Worm (Caenorhabditis elegans) whole organism, young adult: ENCODE data around the gene F38A1.8.
A peak's percentile ranks its signal among the peaks of the same experiment; 100 is the strongest.

Source experiments
- B0019.2 ChIP-seq: fragments of 200-800 bp; sonication (Bioruptor generic); conservative IDR thresholded peaks from 2 replicates; pipeline ENCODE4 v1.3.6; 2022; ENCODE audit warnings: missing genetic modification reagents, missing genetic modification characterization, missing compliant biosample characterization
- B0035.1 ChIP-seq: sonication (generic microtip); optimal IDR thresholded peaks from 2 replicates; lab custom pipeline; 2016; ENCODE audit warnings: missing genetic modification characterization, mild to moderate bottlenecking, missing compliant biosample characterization, missing genotype, missing genetic modification reagents
- B0261.1 ChIP-seq: sonication (generic microtip); optimal IDR thresholded peaks from 2 replicates; lab custom pipeline; 2016; ENCODE audit warnings: mild to moderate bottlenecking, missing genetic modification characterization, moderate library complexity, missing compliant biosample characterization
- C17E4.6 ChIP-seq: fragments of 200-800 bp; sonication (Bioruptor generic); IDR thresholded peaks from 2 replicates; pipeline ENCODE4 v1.3.6; 2022; ENCODE audit warnings: missing genetic modification reagents, missing genetic modification characterization, missing compliant biosample characterization
- F10E7.11 ChIP-seq: sonication (generic microtip); optimal IDR thresholded peaks from 2 replicates; lab custom pipeline; 2017; ENCODE audit warnings: mild to moderate bottlenecking, missing genetic modification characterization, moderate library complexity, missing compliant biosample characterization
- F57A8.1 ChIP-seq: fragments of 200-800 bp; sonication (Bioruptor generic); optimal IDR thresholded peaks from 2 replicates; lab custom pipeline; 2018; ENCODE audit warnings: mild to moderate bottlenecking, missing genetic modification characterization, moderate library complexity, missing compliant biosample characterization
- K11D2.4 ChIP-seq: fragments of 200-800 bp; sonication (Bioruptor generic); IDR thresholded peaks from 2 replicates; pipeline ENCODE4 v1.3.6; 2022; ENCODE audit warnings: missing genetic modification reagents, missing genetic modification characterization, missing compliant biosample characterization
- K12H6.12 ChIP-seq: fragments of 200-800 bp; sonication (Bioruptor generic); optimal IDR thresholded peaks from 2 replicates; lab custom pipeline; 2018; ENCODE audit warnings: mild to moderate bottlenecking, missing genetic modification characterization, missing compliant biosample characterization
- Y79H2A.3 ChIP-seq: fragments of 200-800 bp; sonication (Bioruptor generic); conservative IDR thresholded peaks from 2 replicates; pipeline ENCODE4 v1.3.6; 2022; ENCODE audit warnings: missing genetic modification reagents, missing genetic modification characterization, missing compliant biosample characterization
- Y95B8A.8 ChIP-seq: fragments of 200-800 bp; sonication (Bioruptor generic); IDR thresholded peaks from 2 replicates; pipeline ENCODE4 v1.3.6; 2022; ENCODE audit warnings: missing genetic modification reagents, missing genetic modification characterization, missing compliant biosample characterization
- ZK185.1 ChIP-seq: sonication (generic microtip); optimal IDR thresholded peaks from 2 replicates; lab custom pipeline; 2016; ENCODE audit warnings: mild to moderate bottlenecking, missing genetic modification characterization, missing compliant biosample characterization; ENCODE audit not compliant: poor library complexity, severe bottlenecking
- ama-1 ChIP-seq, 3 experiments: fragments of 150-350 bp in 1 of 3; sonication (generic microtip) in 2 of 3; optimal IDR thresholded peaks; 2 replicates each; lab custom pipeline; 2014 to 2018; ENCODE audit warnings: missing biosample characterization in 2 of 3, missing genetic modification characterization in 2 of 3, missing genetic modification reagents in 2 of 3
- aptf-2 ChIP-seq: fragments of 200-800 bp; sonication (Bioruptor generic); conservative IDR thresholded peaks from 2 replicates; pipeline ENCODE4 v1.3.6; 2022; ENCODE audit warnings: missing genetic modification reagents, missing genetic modification characterization, missing compliant biosample characterization
- attf-5 ChIP-seq: fragments of 200-800 bp; sonication (Bioruptor generic); optimal IDR thresholded peaks from 2 replicates; lab custom pipeline; 2018; ENCODE audit warnings: mild to moderate bottlenecking, missing genetic modification characterization, missing compliant biosample characterization
- ccch-3 ChIP-seq: fragments of 200-800 bp; sonication (Bioruptor generic); optimal IDR thresholded peaks from 2 replicates; lab custom pipeline; 2018; ENCODE audit warnings: mild to moderate bottlenecking, missing genetic modification characterization, missing compliant biosample characterization
- ceh-100 ChIP-seq: fragments of 200-800 bp; sonication (Bioruptor generic); IDR thresholded peaks from 2 replicates; pipeline ENCODE4 v1.3.6; 2022; ENCODE audit warnings: missing genetic modification reagents, missing genetic modification characterization, missing compliant biosample characterization
- ceh-27 ChIP-seq: fragments of 200-800 bp; sonication (Bioruptor generic); optimal IDR thresholded peaks from 2 replicates; lab custom pipeline; 2018; ENCODE audit warnings: mild to moderate bottlenecking, missing genetic modification characterization, moderate library complexity, missing compliant biosample characterization
- ceh-79 ChIP-seq: sonication (generic microtip); optimal IDR thresholded peaks from 2 replicates; lab custom pipeline; 2017; ENCODE audit warnings: mild to moderate bottlenecking, missing genetic modification characterization, missing compliant biosample characterization
- ceh-91 ChIP-seq: fragments of 200-800 bp; sonication (Bioruptor generic); IDR thresholded peaks from 2 replicates; pipeline ENCODE4 v1.3.6; 2022; ENCODE audit warnings: missing genetic modification reagents, missing genetic modification characterization, missing compliant biosample characterization
- dpff-1 ChIP-seq: sonication (generic microtip); optimal IDR thresholded peaks from 2 replicates; lab custom pipeline; 2017; ENCODE audit warnings: mild to moderate bottlenecking, missing genetic modification characterization, missing compliant biosample characterization
- dpl-1 ChIP-seq: fragments of 150-350 bp; optimal IDR thresholded peaks from 2 replicates; lab custom pipeline; 2014; ENCODE audit warnings: missing biosample characterization, missing genetic modification reagents, missing genetic modification characterization
- egl-44 ChIP-seq: fragments of 200-800 bp; sonication (Bioruptor generic); IDR thresholded peaks from 2 replicates; pipeline ENCODE4 v1.3.6; 2022; ENCODE audit warnings: missing genetic modification reagents, missing genetic modification characterization, missing compliant biosample characterization
- egrh-3 ChIP-seq: fragments of 200-800 bp; sonication (Bioruptor generic); IDR thresholded peaks from 2 replicates; pipeline ENCODE4 v1.3.6; 2022; ENCODE audit warnings: missing genetic modification reagents, missing genetic modification characterization, missing compliant biosample characterization
- ets-4 ChIP-seq: fragments of 200-800 bp; sonication (Bioruptor generic); optimal IDR thresholded peaks from 2 replicates; lab custom pipeline; 2018; ENCODE audit warnings: mild to moderate bottlenecking, missing genetic modification characterization, missing compliant biosample characterization
- fkh-3 ChIP-seq: sonication (generic microtip); optimal IDR thresholded peaks from 2 replicates; lab custom pipeline; 2016; ENCODE audit warnings: mild to moderate bottlenecking, missing genetic modification characterization, missing compliant biosample characterization
- gei-17 ChIP-seq: fragments of 200-800 bp; sonication (Bioruptor generic); optimal IDR thresholded peaks from 2 replicates; lab custom pipeline; 2018; ENCODE audit warnings: mild to moderate bottlenecking, missing genetic modification characterization, missing compliant biosample characterization
- him-1 ChIP-seq: sonication (generic microtip); optimal IDR thresholded peaks from 2 replicates; lab custom pipeline; 2016; ENCODE audit warnings: missing genotype, missing genetic modification reagents, missing genetic modification characterization, missing compliant biosample characterization
- hlh-12 ChIP-seq: sonication (generic microtip); optimal IDR thresholded peaks from 2 replicates; lab custom pipeline; 2016; ENCODE audit warnings: missing genetic modification characterization, missing compliant biosample characterization
- hmg-1.2 ChIP-seq: fragments of 200-800 bp; sonication (Bioruptor generic); IDR thresholded peaks from 2 replicates; pipeline ENCODE4 v1.3.6; 2022; ENCODE audit warnings: missing genetic modification reagents, missing genetic modification characterization, missing compliant biosample characterization
- let-526 ChIP-seq: fragments of 200-800 bp; sonication (Bioruptor generic); IDR thresholded peaks from 2 replicates; pipeline ENCODE4 v1.3.6; 2022; ENCODE audit warnings: missing genetic modification reagents, missing genetic modification characterization, missing compliant biosample characterization
- lin-26 ChIP-seq: fragments of 200-800 bp; sonication (Bioruptor generic); IDR thresholded peaks from 2 replicates; pipeline ENCODE4 v1.3.6; 2022; ENCODE audit warnings: missing genetic modification reagents, missing genetic modification characterization, missing compliant biosample characterization
- lin-35 ChIP-seq, 3 experiments: fragments of 150-350 bp in 2 of 3; sonication (generic microtip) in 1 of 3; optimal IDR thresholded peaks; 2 replicates each; lab custom pipeline; 2014 to 2018; ENCODE audit warnings: missing biosample characterization in 3 of 3, missing genetic modification characterization in 3 of 3, missing genetic modification reagents in 3 of 3
- lir-1 ChIP-seq: fragments of 200-800 bp; sonication (Bioruptor generic); conservative IDR thresholded peaks from 2 replicates; pipeline ENCODE4 v1.3.6; 2022; ENCODE audit warnings: missing genetic modification reagents, missing genetic modification characterization, missing compliant biosample characterization
- madf-10 ChIP-seq: sonication (generic microtip); optimal IDR thresholded peaks from 2 replicates; lab custom pipeline; 2016; ENCODE audit warnings: mild to moderate bottlenecking, missing genetic modification characterization, missing compliant biosample characterization
- madf-8 ChIP-seq: fragments of 200-800 bp; sonication (Bioruptor generic); conservative IDR thresholded peaks from 2 replicates; pipeline ENCODE4 v1.3.6; 2022; ENCODE audit warnings: missing genetic modification reagents, missing genetic modification characterization, missing compliant biosample characterization
- mes-4 ChIP-seq: sonication (generic microtip); optimal IDR thresholded peaks from 2 replicates; lab custom pipeline; 2016; ENCODE audit warnings: missing genotype, missing genetic modification characterization, missing compliant biosample characterization
- nhr-179 ChIP-seq: sonication (generic microtip); optimal IDR thresholded peaks from 2 replicates; lab custom pipeline; 2016; ENCODE audit warnings: mild to moderate bottlenecking, missing genetic modification characterization, missing compliant biosample characterization
- nhr-80 ChIP-seq: sonication (generic microtip); optimal IDR thresholded peaks from 2 replicates; lab custom pipeline; 2016; ENCODE audit warnings: missing genetic modification characterization, missing compliant biosample characterization
- nhr-90 ChIP-seq: sonication (generic microtip); optimal IDR thresholded peaks from 2 replicates; lab custom pipeline; 2016; ENCODE audit warnings: missing genotype, mild to moderate bottlenecking, missing genetic modification characterization, missing compliant biosample characterization
- pha-4 ChIP-seq: fragments of 150-350 bp; sonication (generic microtip); optimal IDR thresholded peaks from 2 replicates; lab custom pipeline; 2014; ENCODE audit warnings: missing biosample characterization, missing genetic modification reagents, missing genetic modification characterization
- rpc-1 ChIP-seq, 2 experiments: fragments of 150-350 bp in 1 of 2; sonication (generic microtip) in 1 of 2; optimal IDR thresholded peaks; 2 replicates each; lab custom pipeline; 2014 to 2018; ENCODE audit warnings: missing biosample characterization in 1 of 2, missing genetic modification characterization in 1 of 2, missing genetic modification reagents in 1 of 2, missing genotype in 1 of 2
- snpc-1.1 ChIP-seq: sonication (generic microtip); optimal IDR thresholded peaks from 2 replicates; lab custom pipeline; 2017; ENCODE audit warnings: missing genetic modification characterization, mild to moderate bottlenecking, missing compliant biosample characterization, antibody characterized with exemption, moderate library complexity, missing genotype, missing genetic modification reagents; ENCODE audit not compliant: insufficient read depth
- snpc-3.4 ChIP-seq: sonication (generic microtip); optimal IDR thresholded peaks from 2 replicates; lab custom pipeline; 2017; ENCODE audit warnings: missing genetic modification characterization, mild to moderate bottlenecking, missing compliant biosample characterization, antibody characterized with exemption, moderate library complexity, missing genotype, missing genetic modification reagents
- snpc-4 ChIP-seq, 5 experiments: fragments of 150-350 bp in 1 of 5; sonication (generic microtip) in 4 of 5; optimal IDR thresholded peaks; 2 replicates each; lab custom pipeline; 2014 to 2018; ENCODE audit warnings: missing genetic modification characterization in 5 of 5, missing biosample characterization in 3 of 5, antibody characterized with exemption in 2 of 5, mild to moderate bottlenecking in 2 of 5, missing compliant biosample characterization in 2 of 5, missing genotype in 2 of 5, moderate library complexity in 2 of 5, missing genetic modification reagents in 1 of 5
- tbx-9 ChIP-seq: sonication (generic microtip); optimal IDR thresholded peaks from 2 replicates; lab custom pipeline; 2016; ENCODE audit warnings: borderline replicate concordance, missing genetic modification characterization, inconsistent platforms, missing compliant biosample characterization
- unc-130 ChIP-seq: sonication (generic microtip); optimal IDR thresholded peaks from 2 replicates; lab custom pipeline; 2016; ENCODE audit warnings: missing genetic modification reagents, missing genetic modification characterization, missing compliant biosample characterization
- ztf-26 ChIP-seq: sonication (generic microtip); optimal IDR thresholded peaks from 2 replicates; lab custom pipeline; 2017; ENCODE audit warnings: missing genetic modification characterization, missing compliant biosample characterization

F38A1.8 gene

DNA sequence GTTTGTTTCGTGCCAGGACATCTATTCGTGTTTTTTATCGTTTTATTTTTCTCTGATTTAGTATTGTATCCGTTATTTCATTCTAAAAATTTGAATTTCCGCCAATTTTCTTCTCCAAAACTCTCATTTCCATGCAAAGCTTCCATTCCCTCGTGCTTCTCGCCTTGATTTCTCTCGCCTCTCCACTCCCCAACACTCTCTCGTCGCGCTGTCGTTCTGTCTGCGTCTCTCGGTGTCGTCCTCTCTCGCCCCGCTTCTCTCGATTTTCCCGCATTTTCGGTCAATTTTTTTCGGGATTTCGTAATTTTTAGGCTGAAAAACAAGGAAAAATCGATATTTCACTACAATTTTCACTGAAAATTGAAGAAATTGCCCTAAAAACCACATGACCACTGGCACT lies 34.9 kb upstream of the F38A1.8 start, which contains the start of gene C09E9.1:
TSS of gene C09E9.1 (plus strand) at position 286 of the 400 bp plus-strand sequence.
- TF ChIP-seq ama-1 (optimal IDR thresholded peaks at IDR 0.05; lab: Kevin White, UChicago), result no peak
- TF ChIP-seq ama-1 (GFP tag; optimal IDR thresholded peaks at IDR 0.05; lab: Kevin White, UChicago), result no peak
- no peak for TF ChIP-seq C17E4.6 (GFP tag; lab: Robert Waterston, UW)
- TF ChIP-seq lir-1 (GFP tag; lab: Robert Waterston, UW), result no peak
- TF ChIP-seq aptf-2, result no peak
- no peak for TF ChIP-seq F57A8.1 (GFP tag; lab: Kevin White, UChicago)
- TF ChIP-seq ztf-26 (tag; lab: Kevin White, UChicago), result no peak
- no peak for TF ChIP-seq Y79H2A.3
- TF ChIP-seq ceh-79 (tag; lab: Kevin White, UChicago), result no peak
- peak; percentile 34; the same call in 1 of the 2 replicates for TF ChIP-seq madf-8 (GFP tag; lab: Robert Waterston, UW)
- no peak for TF ChIP-seq dpff-1 (tag; lab: Kevin White, UChicago)
- no peak for TF ChIP-seq B0261.1 (tag; lab: Kevin White, UChicago)
- TF ChIP-seq K12H6.12 (tag; lab: Kevin White, UChicago), result peak; percentile 4
- no peak for TF ChIP-seq him-1 (tag; lab: Kevin White, UChicago)
- peak in 1 of 3 experiments; percentile 51 for TF ChIP-seq lin-35 (GFP tag; optimal IDR thresholded peaks at IDR 0.05; lab: Kevin White, UChicago)
- no peak for TF ChIP-seq ceh-91 (GFP tag; lab: Robert Waterston, UW)
- TF ChIP-seq ets-4 (GFP tag; lab: Kevin White, UChicago), result no peak
- TF ChIP-seq unc-130 (GFP tag; lab: Kevin White, UChicago), result no peak
- no peak for TF ChIP-seq F10E7.11 (tag; lab: Kevin White, UChicago)
- no peak for TF ChIP-seq K11D2.4
- no peak for TF ChIP-seq rpc-1 (optimal IDR thresholded peaks at IDR 0.05; lab: Kevin White, UChicago)
- no peak for TF ChIP-seq rpc-1 (tag; optimal IDR thresholded peaks at IDR 0.05; lab: Kevin White, UChicago)
- 0 out of 2 replicates have a peak, but pooled peaks have one; percentile 10 for TF ChIP-seq ceh-100 (GFP tag; lab: Robert Waterston, UW)
- no peak for TF ChIP-seq nhr-90 (tag; lab: Kevin White, UChicago)
- peak; percentile 43 for TF ChIP-seq pha-4 (tag; lab: Kevin White, UChicago)
- TF ChIP-seq egl-44 (GFP tag; lab: Robert Waterston, UW), result no peak
- TF ChIP-seq nhr-80 (tag; lab: Kevin White, UChicago), result peak; percentile 18
- TF ChIP-seq gei-17, result no peak
- no peak for TF ChIP-seq B0035.1 (tag; lab: Kevin White, UChicago)
- TF ChIP-seq attf-5 (GFP tag; lab: Kevin White, UChicago), result peak; percentile 87
- TF ChIP-seq snpc-4 (GFP tag; optimal IDR thresholded peaks at IDR 0.05; lab: Kevin White, UChicago), result no peak
- TF ChIP-seq snpc-4 (tag; optimal IDR thresholded peaks at IDR 0.05; lab: Kevin White, UChicago), result peak in 3 of 4 experiments; percentile 11 to 44 (median 38)
- TF ChIP-seq let-526 (GFP tag; lab: Robert Waterston, UW), result no peak
- no peak for TF ChIP-seq ccch-3 (GFP tag; lab: Kevin White, UChicago)
- TF ChIP-seq hmg-1.2 (GFP tag; lab: Robert Waterston, UW), result peak; percentile 99
- TF ChIP-seq egrh-3, result no peak; the same call in 1 of the 2 replicates
- no peak for TF ChIP-seq snpc-1.1 (tag; lab: Kevin White, UChicago)
- no peak for TF ChIP-seq lin-26 (GFP tag; lab: Robert Waterston, UW)
- TF ChIP-seq madf-10 (tag; lab: Kevin White, UChicago), result no peak
- no peak for TF ChIP-seq snpc-3.4 (tag; lab: Kevin White, UChicago)
- no peak for TF ChIP-seq fkh-3 (tag; lab: Kevin White, UChicago)
- TF ChIP-seq nhr-179 (tag; lab: Kevin White, UChicago), result no peak
- 0 out of 2 replicates have a peak, but pooled peaks have one; percentile 24 for TF ChIP-seq B0019.2 (GFP tag; lab: Robert Waterston, UW)
- TF ChIP-seq tbx-9 (tag; lab: Kevin White, UChicago), result no peak
- TF ChIP-seq ceh-27 (GFP tag; lab: Kevin White, UChicago), result peak; percentile 9
- peak; percentile 60 for TF ChIP-seq dpl-1
- TF ChIP-seq Y95B8A.8 (GFP tag; lab: Robert Waterston, UW), result no peak
- no peak for TF ChIP-seq mes-4
- no peak for TF ChIP-seq hlh-12
- no peak for TF ChIP-seq ZK185.1 (tag; lab: Kevin White, UChicago)
